Worm (Caenorhabditis elegans): ENCODE data around the gene twk-13.

Gene twk-13

ce11 chrV:12300166-12300565, 37.6 kb downstream of the twk-13 start (continued):
- peak; percentile 63 for TF ChIP-seq nhr-19 (GFP tag; conservative IDR thresholded peaks at IDR 0.05)
- TF ChIP-seq F16B12.6 (tag; optimal IDR thresholded peaks at IDR 0.05) = no peak
- TF ChIP-seq dsc-1 (tag; optimal IDR thresholded peaks at IDR 0.05) = no peak
- TF ChIP-seq blmp-1 (tag; optimal IDR thresholded peaks at IDR 0.05) = peak; percentile 97
- no peak for TF ChIP-seq pqm-1 (tag; optimal IDR thresholded peaks at IDR 0.05)
- TF ChIP-seq rnt-1 (tag; optimal IDR thresholded peaks at IDR 0.05) = no peak
- TF ChIP-seq dpl-1 (GFP tag; optimal IDR thresholded peaks at IDR 0.05) = peak; percentile 10 to 57 (median 16)
- TF ChIP-seq vab-15 (tag; optimal IDR thresholded peaks at IDR 0.05) = no peak
- no peak for TF ChIP-seq aly-2 (tag; optimal IDR thresholded peaks at IDR 0.05)
- TF ChIP-seq C34B4.2 (tag; optimal IDR thresholded peaks at IDR 0.05) = no peak
- no peak for TF ChIP-seq tlp-1 (tag; optimal IDR thresholded peaks at IDR 0.05)
- TF ChIP-seq isw-1 (GFP tag; IDR thresholded peaks at IDR 0.05) = no peak
- peak; percentile 49 for TF ChIP-seq tbx-2 (tag; optimal IDR thresholded peaks at IDR 0.05)
- no peak for TF ChIP-seq ceh-90 (tag; optimal IDR thresholded peaks at IDR 0.05)
- peak; percentile 50 for TF ChIP-seq lin-13 (GFP tag; optimal IDR thresholded peaks at IDR 0.05)
- peak in 1 of 2 experiments; percentile 84 for TF ChIP-seq mdl-1 (tag; optimal IDR thresholded peaks at IDR 0.05)
- no peak for TF ChIP-seq Y116A8C.19 (tag; optimal IDR thresholded peaks at IDR 0.05; ENCODE audit: borderline replicate concordance)
- peak; percentile 58 to 72 for TF ChIP-seq efl-1 (optimal IDR thresholded peaks at IDR 0.05)
- peak; percentile 3 to 91 for TF ChIP-seq efl-1 (GFP tag; optimal IDR thresholded peaks at IDR 0.05 in 1 of 2)
- peak; percentile 16 to 85 for TF ChIP-seq lin-35 (GFP tag; optimal IDR thresholded peaks at IDR 0.05)
- no peak for TF ChIP-seq nhr-28 (tag; optimal IDR thresholded peaks at IDR 0.05)
- TF ChIP-seq zip-4 (GFP tag; optimal IDR thresholded peaks at IDR 0.05) = no peak
- no peak for TF ChIP-seq fkh-4 (tag; optimal IDR thresholded peaks at IDR 0.05; ENCODE audit: borderline replicate concordance)
- TF ChIP-seq mab-9 (GFP tag; IDR thresholded peaks at IDR 0.05) = no peak
- no peak for TF ChIP-seq pag-3 (tag; optimal IDR thresholded peaks at IDR 0.05; ENCODE audit: borderline replicate concordance, insufficient read depth)
- TF ChIP-seq aha-1 (tag; optimal IDR thresholded peaks at IDR 0.05) = no peak
- peak; percentile 37 for TF ChIP-seq swsn-7 (tag; optimal IDR thresholded peaks at IDR 0.05)
- TF ChIP-seq lir-3 (tag; optimal IDR thresholded peaks at IDR 0.05; ENCODE audit: poor library complexity) = peak; percentile 43
- no peak for TF ChIP-seq nhr-76 (tag; optimal IDR thresholded peaks at IDR 0.05)
- peak; percentile 5 to 28 (median 19) for TF ChIP-seq ceh-82 (tag; optimal IDR thresholded peaks at IDR 0.05)
- peak; percentile 56 to 85 for TF ChIP-seq lsy-2 (tag; optimal IDR thresholded peaks at IDR 0.05)
- peak; percentile 62 for TF ChIP-seq fos-1 (tag; optimal IDR thresholded peaks at IDR 0.05)

ce11 chrV:12299244-12299766, 38.5 kb downstream of the twk-13 start:
- TF ChIP-seq nhr-20 (tag; optimal IDR thresholded peaks at IDR 0.05) = peak; percentile 46
- no peak for TF ChIP-seq lir-3 (tag; optimal IDR thresholded peaks at IDR 0.05; ENCODE audit: poor library complexity)
- TF ChIP-seq nhr-85 (tag) = peak; percentile 90
- TF ChIP-seq irx-1 (tag; optimal IDR thresholded peaks at IDR 0.05) = no peak
- TF ChIP-seq ceh-63 (GFP tag; optimal IDR thresholded peaks at IDR 0.05) = no peak
- no peak for TF ChIP-seq fkh-10 (GFP tag; optimal IDR thresholded peaks at IDR 0.05)
- TF ChIP-seq nhr-71 (tag; optimal IDR thresholded peaks at IDR 0.05) = peak; percentile 15
- TF ChIP-seq lin-14 (GFP tag; optimal IDR thresholded peaks at IDR 0.05) = peak; percentile 35
- no peak for TF ChIP-seq Y116A8C.19 (tag; optimal IDR thresholded peaks at IDR 0.05; ENCODE audit: borderline replicate concordance)
- peak in 2 of 6 experiments; percentile 6 to 23 for TF ChIP-seq elt-3 (tag; optimal IDR thresholded peaks at IDR 0.05)
- TF ChIP-seq nhr-19 (GFP tag; conservative IDR thresholded peaks at IDR 0.05) = 0 out of 2 replicates have a peak, but pooled peaks have one; percentile 7
- TF ChIP-seq aha-1 (tag; optimal IDR thresholded peaks at IDR 0.05) = no peak
- no peak for TF ChIP-seq isw-1 (GFP tag; IDR thresholded peaks at IDR 0.05)
- no peak for TF ChIP-seq xbp-1 (tag; optimal IDR thresholded peaks at IDR 0.05)
- no peak for TF ChIP-seq dpl-1 (GFP tag; optimal IDR thresholded peaks at IDR 0.05)
- no peak for TF ChIP-seq snpc-4 (tag; optimal IDR thresholded peaks at IDR 0.05)
- TF ChIP-seq blmp-1 (tag; optimal IDR thresholded peaks at IDR 0.05) = peak; percentile 53
- no peak for TF ChIP-seq C34B4.2 (tag; optimal IDR thresholded peaks at IDR 0.05)
- TF ChIP-seq efl-1 (optimal IDR thresholded peaks at IDR 0.05) = no peak
- TF ChIP-seq efl-1 (GFP tag; optimal IDR thresholded peaks at IDR 0.05 in 1 of 2) = peak in 1 of 2 experiments; percentile 36
- TF ChIP-seq egl-13 (tag; optimal IDR thresholded peaks at IDR 0.05) = no peak
- no peak for TF ChIP-seq unc-62 (GFP tag; optimal IDR thresholded peaks at IDR 0.05)
- no peak for TF ChIP-seq lin-35 (GFP tag; optimal IDR thresholded peaks at IDR 0.05)
- no peak for TF ChIP-seq C04F5.9 (tag; optimal IDR thresholded peaks at IDR 0.05)
- TF ChIP-seq ama-1 (optimal IDR thresholded peaks at IDR 0.05) = no peak
- no peak for TF ChIP-seq unc-98 (GFP tag; IDR thresholded peaks at IDR 0.05)
- no peak for TF ChIP-seq zip-4 (GFP tag; optimal IDR thresholded peaks at IDR 0.05)
- no peak for TF ChIP-seq sox-4 (tag; optimal IDR thresholded peaks at IDR 0.05)
- TF ChIP-seq pag-3 (tag; optimal IDR thresholded peaks at IDR 0.05; ENCODE audit: borderline replicate concordance, insufficient read depth) = no peak
- no peak for TF ChIP-seq efl-3 (GFP tag; optimal IDR thresholded peaks at IDR 0.05)
- TF ChIP-seq sptf-1 (tag; optimal IDR thresholded peaks at IDR 0.05) = no peak
- no peak for TF ChIP-seq mdl-1 (tag; optimal IDR thresholded peaks at IDR 0.05)
